Worm (Caenorhabditis elegans): ENCODE results near the gene F42C5.6.
A peak's percentile ranks its signal among the peaks of the same experiment; 100 is the strongest.

F42C5.6 gene

DNA sequence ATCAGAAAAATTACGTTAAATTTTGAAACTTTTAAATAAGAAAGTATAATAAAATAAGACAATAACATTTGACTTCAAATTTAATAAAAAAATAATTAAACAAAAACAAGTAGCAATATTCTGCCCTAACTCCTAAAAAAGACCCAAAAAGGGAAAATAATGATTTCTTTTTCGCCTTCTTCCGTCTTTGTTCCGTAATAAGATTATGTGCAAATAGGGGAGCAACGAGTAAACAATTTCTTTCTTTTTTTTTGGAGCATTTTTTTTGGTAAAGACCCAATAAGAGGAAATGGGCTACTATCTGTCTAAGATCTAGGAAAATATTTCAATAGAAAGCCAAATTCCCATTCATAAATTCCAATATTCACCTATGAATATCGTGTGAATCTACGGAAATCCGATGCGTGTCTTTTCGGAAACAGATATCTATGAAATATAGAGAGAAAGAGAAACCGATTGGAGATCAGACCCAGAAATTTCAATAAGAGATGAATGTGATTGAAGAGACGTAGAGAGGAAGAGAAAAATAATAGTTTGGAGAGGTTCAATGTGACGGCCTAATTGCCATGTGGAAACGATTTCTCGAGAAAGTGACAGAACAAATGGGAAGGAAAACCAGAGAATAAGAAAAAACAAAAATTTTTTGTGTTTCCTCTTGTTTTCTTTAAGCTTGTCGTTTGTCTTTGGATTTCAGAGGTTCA, 9.1 kb upstream of the F42C5.6 start:
- TF ChIP-seq hmg-20 (GFP tag; IDR thresholded peaks at IDR 0.05) (no peak), B0019.2 (GFP tag; conservative IDR thresholded peaks at IDR 0.05) (no peak), snpc-4 (GFP tag; optimal IDR thresholded peaks at IDR 0.05) (no peak), snpc-4 (tag; optimal IDR thresholded peaks at IDR 0.05) (no peak), cebp-1 (GFP tag; IDR thresholded peaks at IDR 0.05) (no peak), cebp-1 (tag; optimal IDR thresholded peaks at IDR 0.05) (peak; percentile 1), ceh-100 (GFP tag; IDR thresholded peaks at IDR 0.05) (no peak), ztf-26 (tag; optimal IDR thresholded peaks at IDR 0.05) (peak; percentile 12), hmg-1.2 (GFP tag; IDR thresholded peaks at IDR 0.05) (peak; percentile 8; the same call in 1 of the 2 replicates)

DNA sequence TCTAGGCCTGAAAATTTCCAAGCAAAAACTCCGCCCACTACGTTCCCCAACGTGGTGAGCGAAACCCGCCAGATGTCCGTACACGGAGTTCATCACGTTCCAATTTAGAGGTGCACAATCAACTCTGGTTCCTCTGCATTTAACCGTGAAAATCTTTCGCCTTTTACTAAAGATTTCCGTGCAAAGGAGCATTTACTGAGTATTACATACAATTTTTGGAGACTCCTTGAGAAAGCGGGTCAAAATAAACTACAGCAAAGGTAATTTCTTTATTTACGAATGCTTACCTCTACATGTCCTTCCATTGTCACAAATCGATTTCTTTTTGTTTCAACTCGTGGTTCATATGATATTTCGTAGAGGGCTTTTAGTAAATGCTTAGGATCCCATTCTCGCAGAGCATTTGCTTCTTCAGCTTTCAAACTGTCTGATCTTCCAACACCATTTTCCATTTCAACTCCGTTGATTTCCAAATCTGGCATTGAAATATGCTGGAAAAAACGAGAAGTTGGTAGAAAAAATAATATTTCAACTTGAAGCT, 7.8 kb upstream of the F42C5.6 start, which contains the start of gene F42C5.9:
F42C5.9 (minus strand) TSS at position 491 of the 541 bp plus-strand sequence.
- TF ChIP-seq K11D2.4 (GFP tag; IDR thresholded peaks at IDR 0.05) (no peak), egrh-3 (GFP tag; IDR thresholded peaks at IDR 0.05) (no peak), C17E4.6 (GFP tag; IDR thresholded peaks at IDR 0.05) (no peak), rpc-1 (optimal IDR thresholded peaks at IDR 0.05) (no peak), rpc-1 (tag; optimal IDR thresholded peaks at IDR 0.05) (peak; percentile 9), ztf-22 (GFP tag; optimal IDR thresholded peaks at IDR 0.05) (no peak), lin-54 (GFP tag; optimal IDR thresholded peaks at IDR 0.05) (peak; percentile 56), snpc-1.3 (tag; optimal IDR thresholded peaks at IDR 0.05; ENCODE audit: insufficient read depth) (peak; percentile 88), nfya-1 (tag; optimal IDR thresholded peaks at IDR 0.05; ENCODE audit: borderline replicate concordance, insufficient read depth) (no peak), ceh-79 (tag; optimal IDR thresholded peaks at IDR 0.05) (no peak), F57C9.4 (tag; optimal IDR thresholded peaks at IDR 0.05) (no peak), snpc-3.4 (tag; optimal IDR thresholded peaks at IDR 0.05) (peak; percentile 95), sptf-2 (GFP tag; optimal IDR thresholded peaks at IDR 0.05) (no peak), Y79H2A.3 (GFP tag; conservative IDR thresholded peaks at IDR 0.05) (no peak), him-1 (tag; optimal IDR thresholded peaks at IDR 0.05) (peak; percentile 57), unc-130 (GFP tag; optimal IDR thresholded peaks at IDR 0.05) (peak; percentile 42), ceh-58 (GFP tag; IDR thresholded peaks at IDR 0.05) (no peak), ama-1 (optimal IDR thresholded peaks at IDR 0.05) (no peak), ama-1 (GFP tag; optimal IDR thresholded peaks at IDR 0.05) (no peak), nhr-80 (tag; optimal IDR thresholded peaks at IDR 0.05) (no peak), xnd-1 (tag; optimal IDR thresholded peaks at IDR 0.05) (peak; percentile 93), zim-3 (tag; optimal IDR thresholded peaks at IDR 0.05) (no peak), T07F8.4 (tag; optimal IDR thresholded peaks at IDR 0.05) (no peak), F33H1.4 (GFP tag; IDR thresholded peaks at IDR 0.05) (peak; percentile 80), mxl-1 (tag; optimal IDR thresholded peaks at IDR 0.05) (no peak), lin-26 (GFP tag; IDR thresholded peaks at IDR 0.05) (peak; percentile 41; the same call in 1 of the 2 replicates), F49E8.2 (tag; optimal IDR thresholded peaks at IDR 0.05; ENCODE audit: insufficient read depth) (peak; percentile 89), aptf-2 (GFP tag; conservative IDR thresholded peaks at IDR 0.05) (0 out of 2 replicates have a peak, but pooled peaks have one; percentile 36), egl-44 (GFP tag; IDR thresholded peaks at IDR 0.05) (no peak), ztf-28 (GFP tag; IDR thresholded peaks at IDR 0.05) (0 out of 2 replicates have a peak, but pooled peaks have one; percentile 30), hlh-26 (GFP tag; conservative IDR thresholded peaks at IDR 0.05) (no peak), ZK185.1 (tag; optimal IDR thresholded peaks at IDR 0.05; ENCODE audit: poor library complexity, severe bottlenecking) (peak; percentile 1), ekl-4 (GFP tag; IDR thresholded peaks at IDR 0.05) (peak; percentile 77), Y67H2A.10 (GFP tag; conservative IDR thresholded peaks at IDR 0.05) (no peak), B0261.1 (tag; optimal IDR thresholded peaks at IDR 0.05) (no peak), ztf-26 (tag; optimal IDR thresholded peaks at IDR 0.05) (no peak), somi-1 (GFP tag; optimal IDR thresholded peaks at IDR 0.05) (no peak), F55B11.4 (tag; optimal IDR thresholded peaks at IDR 0.05; ENCODE audit: borderline replicate concordance, insufficient read depth) (no peak), dox-1 (GFP tag; IDR thresholded peaks at IDR 0.05) (peak; percentile 79)
